Fruit fly (Drosophila melanogaster): ENCODE results near the gene cpb.

Gene cpb

DNA sequence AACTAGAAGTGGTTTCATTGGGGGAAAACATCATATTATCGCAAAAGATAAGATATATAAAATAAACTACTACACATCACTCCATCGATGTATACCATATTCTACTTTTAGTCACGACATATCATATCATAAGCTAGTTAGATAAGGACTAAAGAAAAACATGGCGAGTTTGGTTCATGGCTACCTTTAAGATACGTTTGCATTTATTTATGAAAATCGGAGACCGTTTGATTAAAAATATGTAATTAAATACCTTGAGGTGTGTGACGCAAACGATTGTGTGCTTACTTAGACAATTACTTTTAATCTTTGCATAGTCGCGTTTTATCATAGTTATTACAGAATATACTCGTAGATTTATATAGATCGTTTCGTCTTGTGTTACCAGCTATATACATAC lies 2.3 kb downstream of the cpb start:
- TF ChIP-seq CG32121 (GFP tag; IDR thresholded peaks at IDR 0.05) (no peak), EcR (GFP tag; optimal IDR thresholded peaks at IDR 0.05) (no peak), CG34367 (tag; optimal IDR thresholded peaks at IDR 0.05) (no peak), gl (tag; optimal IDR thresholded peaks at IDR 0.05) (no peak), CG9948 (tag; optimal IDR thresholded peaks at IDR 0.05) (no peak), CG14655 (GFP tag; optimal IDR thresholded peaks at IDR 0.05) (no peak), Ets98B (GFP tag; IDR thresholded peaks at IDR 0.05) (no peak), rn (GFP tag; IDR thresholded peaks at IDR 0.05) (no peak), Pif1B (GFP tag; optimal IDR thresholded peaks at IDR 0.05) (no peak), CG12605 (GFP tag; IDR thresholded peaks at IDR 0.05) (no peak), CG15710 (tag; optimal IDR thresholded peaks at IDR 0.05) (no peak), CG4496 (GFP tag; IDR thresholded peaks at IDR 0.05) (no peak), CG8159 (tag; optimal IDR thresholded peaks at IDR 0.05) (no peak), Pif1A (GFP tag; optimal IDR thresholded peaks at IDR 0.05) (no peak), CG13204 (GFP tag; optimal IDR thresholded peaks at IDR 0.05) (no peak), CG10348 (GFP tag; IDR thresholded peaks at IDR 0.05) (no peak), CG8301 (tag; optimal IDR thresholded peaks at IDR 0.05) (no peak), fd96Ca (GFP tag; IDR thresholded peaks at IDR 0.05) (no peak), Snoo (tag; optimal IDR thresholded peaks at IDR 0.05) (no peak)

DNA sequence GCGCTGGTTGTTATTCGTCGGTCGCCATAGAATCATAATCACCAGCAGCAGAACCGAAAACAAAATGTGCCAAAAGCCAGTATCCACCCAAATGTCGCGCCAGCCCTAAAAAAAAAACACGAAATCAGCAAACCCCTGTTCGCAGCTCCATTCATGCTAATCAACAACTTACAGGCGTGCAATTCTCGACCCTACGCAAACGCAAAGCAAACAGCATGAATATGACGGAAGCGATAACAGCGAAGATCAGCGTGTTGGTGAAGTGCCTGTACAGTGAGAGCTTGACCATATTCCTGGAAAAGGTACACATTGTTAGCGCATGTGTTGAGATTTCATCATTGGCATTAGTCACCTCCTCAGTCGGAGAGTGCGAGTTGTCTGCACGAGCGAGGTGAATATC lies 3.4 kb downstream of the cpb start:
- TF ChIP-seq fd96Ca (GFP tag; IDR thresholded peaks at IDR 0.05): no peak

DNA sequence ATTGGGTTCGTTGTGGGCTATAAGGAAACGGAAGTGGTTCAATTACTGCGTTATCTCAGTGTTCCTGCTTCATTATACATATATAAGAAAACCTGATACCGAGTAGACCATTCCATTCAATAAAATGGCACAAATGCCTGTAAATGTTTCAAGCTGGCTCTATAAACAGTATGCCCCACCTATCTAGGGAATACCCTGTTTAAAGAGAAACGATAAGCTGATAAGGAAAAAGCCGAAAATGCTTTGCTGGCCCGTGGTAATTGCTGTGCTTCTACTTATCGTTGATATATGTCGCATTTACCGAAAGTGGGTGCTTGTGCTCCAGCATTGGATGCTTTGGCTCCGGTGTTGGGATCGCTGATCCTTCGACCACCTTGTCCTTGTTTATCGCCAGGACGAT lies 4.6 kb downstream of the cpb start:
- TF ChIP-seq CG32121 (GFP tag; IDR thresholded peaks at IDR 0.05) (no peak), Ets98B (GFP tag; IDR thresholded peaks at IDR 0.05) (no peak), CG10348 (GFP tag; IDR thresholded peaks at IDR 0.05) (no peak), CG14655 (GFP tag; optimal IDR thresholded peaks at IDR 0.05) (no peak), CG34367 (tag; optimal IDR thresholded peaks at IDR 0.05) (no peak), EcR (GFP tag; optimal IDR thresholded peaks at IDR 0.05) (no peak), CG15710 (tag; optimal IDR thresholded peaks at IDR 0.05) (no peak), CG8301 (tag; optimal IDR thresholded peaks at IDR 0.05) (no peak), rn (GFP tag; IDR thresholded peaks at IDR 0.05) (no peak), fd96Ca (GFP tag; IDR thresholded peaks at IDR 0.05) (no peak), CG8159 (tag; optimal IDR thresholded peaks at IDR 0.05) (no peak), CG12605 (GFP tag; IDR thresholded peaks at IDR 0.05) (no peak)

DNA sequence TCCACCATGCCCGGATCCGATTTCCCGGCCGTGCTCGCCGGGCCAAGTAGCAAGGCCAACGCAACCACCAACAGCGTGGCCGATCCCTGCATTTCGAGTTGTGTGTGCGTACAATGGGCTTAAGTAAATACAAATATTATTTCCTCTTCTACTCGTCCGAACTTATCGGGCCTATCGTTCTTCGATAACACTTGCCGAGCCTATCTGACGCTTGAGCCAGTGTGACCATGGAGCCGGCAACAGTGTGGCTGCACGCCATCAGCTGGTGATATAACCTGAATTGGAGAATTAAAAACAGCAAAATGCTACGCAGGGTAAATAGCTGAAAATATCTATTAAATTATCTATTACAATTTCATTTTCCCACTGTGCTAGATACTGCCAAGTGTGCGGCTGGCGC lies 5.5 kb downstream of the cpb start, which contains the start of the genes CG17660 and mRpL48:
Gene CG17660, minus strand, starts transcription at position 198 of the 400 bp plus-strand sequence.
Gene mRpL48, plus strand, starts transcription at position 239 of the 400 bp plus-strand sequence.
- TF ChIP-seq CG15710 (tag; optimal IDR thresholded peaks at IDR 0.05): no peak
- no peak for TF ChIP-seq D1 (tag; optimal IDR thresholded peaks at IDR 0.05)

DNA sequence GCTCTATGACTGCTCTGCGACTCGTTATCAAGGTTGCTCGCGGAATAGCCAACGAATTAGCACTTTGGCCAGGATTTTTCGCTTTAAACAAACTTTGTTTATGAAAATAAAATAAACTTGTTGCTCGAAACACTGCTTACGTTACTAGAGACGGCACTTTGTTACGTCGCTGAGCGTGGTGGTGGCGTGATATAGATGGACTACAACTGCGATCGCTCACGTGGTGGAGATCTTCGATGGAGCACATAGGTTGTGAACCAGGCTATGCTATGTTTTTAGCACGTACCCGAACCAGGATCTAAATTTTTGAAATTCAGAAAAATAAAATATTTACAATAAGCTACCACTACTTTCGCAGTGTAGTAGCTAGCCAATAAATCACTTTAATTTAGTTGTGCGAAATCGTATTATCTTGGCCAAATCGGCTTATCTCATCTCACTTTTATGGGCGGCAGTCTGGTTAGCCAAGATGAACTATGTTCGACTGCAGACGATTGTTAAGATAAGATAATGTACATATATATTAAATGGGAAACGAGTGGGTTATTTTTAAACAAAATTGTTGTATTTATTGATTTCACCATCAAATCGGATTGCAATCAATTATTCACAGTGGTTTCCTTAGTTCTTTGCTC lies 11.1 kb downstream of the cpb start, which contains the start of gene frtz:
Gene frtz, minus strand, starts transcription at position 153 of the 635 bp plus-strand sequence.
- no peak for TF ChIP-seq D1 (tag; optimal IDR thresholded peaks at IDR 0.05)
- TF ChIP-seq CG34367 (tag; optimal IDR thresholded peaks at IDR 0.05): no peak
- TF ChIP-seq CG14655 (GFP tag; optimal IDR thresholded peaks at IDR 0.05): no peak
- TF ChIP-seq Ets98B (GFP tag; IDR thresholded peaks at IDR 0.05): no peak
- TF ChIP-seq CG12605 (GFP tag; IDR thresholded peaks at IDR 0.05): no peak
- no peak for TF ChIP-seq fd96Ca (GFP tag; IDR thresholded peaks at IDR 0.05)
- TF ChIP-seq gl (tag; optimal IDR thresholded peaks at IDR 0.05): no peak
- TF ChIP-seq Pif1A (GFP tag; optimal IDR thresholded peaks at IDR 0.05): no peak
- no peak for TF ChIP-seq CG17806 (tag; optimal IDR thresholded peaks at IDR 0.05)
- TF ChIP-seq EcR (GFP tag; optimal IDR thresholded peaks at IDR 0.05): no peak

DNA sequence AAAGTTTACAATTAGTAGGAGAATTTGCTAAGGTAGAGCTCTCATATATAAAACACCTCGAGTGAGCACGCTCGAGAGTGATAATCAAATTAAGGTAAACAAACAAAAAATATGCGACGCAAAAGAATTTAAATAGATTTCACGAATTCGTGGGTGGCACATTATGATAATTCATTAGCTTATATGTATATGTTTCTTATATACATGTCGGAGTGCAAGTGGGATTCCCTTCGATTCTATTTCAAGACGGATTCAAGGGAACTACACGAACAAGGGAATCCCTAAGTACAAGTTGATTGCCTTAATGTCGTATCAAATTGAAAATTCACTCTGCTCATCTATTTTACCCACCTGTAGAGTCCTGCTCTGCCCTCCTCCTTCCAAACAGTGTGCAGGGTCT lies 12.5 kb downstream of the cpb start:
- TF ChIP-seq Pif1A (GFP tag; optimal IDR thresholded peaks at IDR 0.05) (no peak), CG17806 (tag; optimal IDR thresholded peaks at IDR 0.05) (no peak), EcR (GFP tag; optimal IDR thresholded peaks at IDR 0.05) (no peak), gl (tag; optimal IDR thresholded peaks at IDR 0.05) (no peak), CG8301 (tag; optimal IDR thresholded peaks at IDR 0.05) (no peak), CG4496 (GFP tag; IDR thresholded peaks at IDR 0.05) (no peak), CG34367 (tag; optimal IDR thresholded peaks at IDR 0.05) (no peak), Snoo (tag; optimal IDR thresholded peaks at IDR 0.05) (no peak), CG8159 (tag; optimal IDR thresholded peaks at IDR 0.05) (no peak), CG14655 (GFP tag; optimal IDR thresholded peaks at IDR 0.05) (no peak)

DNA sequence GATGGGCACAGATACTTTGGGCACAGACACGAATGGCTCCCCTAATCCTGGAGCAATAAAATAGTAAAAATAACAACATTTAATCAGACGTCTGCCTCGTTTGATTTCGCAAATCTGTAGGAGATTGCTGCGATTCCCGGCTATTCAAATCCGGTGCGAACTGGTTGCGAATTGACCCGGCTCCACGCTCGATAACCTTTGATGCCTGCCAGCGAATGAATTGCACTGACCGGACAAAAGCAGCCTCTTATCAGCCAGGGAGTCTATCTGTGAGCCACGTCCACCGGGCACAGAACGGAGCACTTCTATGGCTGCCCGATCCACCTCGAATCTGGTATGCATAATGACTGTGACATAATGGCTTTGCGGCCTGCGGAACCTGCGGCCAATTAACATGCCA lies 15.3 kb downstream of the cpb start:
- TF ChIP-seq CG15710 (tag; optimal IDR thresholded peaks at IDR 0.05) (no peak), Pif1B (GFP tag; optimal IDR thresholded peaks at IDR 0.05) (no peak), EcR (GFP tag; optimal IDR thresholded peaks at IDR 0.05) (peak; percentile 16), fd96Ca (GFP tag; IDR thresholded peaks at IDR 0.05) (no peak)

Data from whole organism, pupa.